Worm (Caenorhabditis elegans): ENCODE measurements around the gene ZK637.4.

DNA sequence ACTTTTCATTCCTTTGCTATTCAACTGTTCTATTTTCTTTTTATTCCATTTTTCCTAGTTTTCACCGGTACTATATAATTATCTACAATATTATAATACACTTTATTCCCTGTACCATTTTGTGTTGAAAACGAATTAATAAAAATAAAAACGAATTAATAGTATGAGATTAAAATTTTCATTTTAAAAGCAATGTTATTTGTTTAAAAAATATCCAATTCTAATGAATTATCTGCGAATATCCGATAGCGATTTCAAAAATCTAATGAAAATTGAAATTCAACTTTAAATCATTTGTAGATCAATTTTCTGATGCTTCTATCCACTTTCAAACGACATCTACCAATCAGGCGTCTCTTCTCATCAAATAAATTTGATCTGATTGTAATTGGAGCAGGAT lies 19.9 kb downstream of the ZK637.4 start, which contains the start of gene trxr-2:
- no peak for TF ChIP-seq odd-2 (tag; optimal IDR thresholded peaks at IDR 0.05)
- TF ChIP-seq ceh-24 (tag; optimal IDR thresholded peaks at IDR 0.05), result no peak
- no peak for TF ChIP-seq pha-4 (tag; optimal IDR thresholded peaks at IDR 0.05)
